Worm (Caenorhabditis elegans) whole organism, late embryonic: ENCODE data around the gene F42C5.9.

Experiments
- C08G9.2 ChIP-seq: sonication (generic microtip); optimal IDR thresholded peaks from 2 replicates; lab custom pipeline; 2016; ENCODE audit warnings: mild to moderate bottlenecking, missing genetic modification characterization, moderate library complexity, missing compliant biosample characterization
- F13H6.1 ChIP-seq: sonication (generic microtip); optimal IDR thresholded peaks from 2 replicates; lab custom pipeline; 2016; ENCODE audit warnings: missing genetic modification characterization, missing compliant biosample characterization
- K09A11.1 ChIP-seq: sonication (generic microtip); optimal IDR thresholded peaks from 2 replicates; lab custom pipeline; 2017; ENCODE audit warnings: antibody characterized with exemption, mild to moderate bottlenecking, missing genetic modification characterization, missing compliant biosample characterization; ENCODE audit not compliant: insufficient read depth
- T23F11.4 ChIP-seq: fragments of 200-800 bp; sonication (Bioruptor generic); optimal IDR thresholded peaks from 2 replicates; lab custom pipeline; 2018; ENCODE audit warnings: mild to moderate bottlenecking, missing genetic modification characterization, missing compliant biosample characterization
- Y22D7AL.16 ChIP-seq: sonication (generic microtip); optimal IDR thresholded peaks from 2 replicates; lab custom pipeline; 2016; ENCODE audit warnings: missing genetic modification characterization, missing compliant biosample characterization
- ama-1 ChIP-seq: fragments of 150-350 bp; optimal IDR thresholded peaks from 2 replicates; lab custom pipeline; 2014
- ceh-2 ChIP-seq: sonication (generic microtip); optimal IDR thresholded peaks from 2 replicates; lab custom pipeline; 2016; ENCODE audit warnings: missing genotype, missing genetic modification characterization, missing compliant biosample characterization
- ceh-30 ChIP-seq: fragments of 150-350 bp; optimal IDR thresholded peaks from 2 replicates; lab custom pipeline; 2014; ENCODE audit warnings: missing biosample characterization, missing genetic modification characterization
- ceh-31 ChIP-seq: sonication (generic microtip); optimal IDR thresholded peaks from 2 replicates; lab custom pipeline; 2016; ENCODE audit warnings: missing genetic modification characterization, missing compliant biosample characterization
- ceh-34 ChIP-seq: sonication (generic microtip); optimal IDR thresholded peaks from 2 replicates; lab custom pipeline; 2016; ENCODE audit warnings: mild to moderate bottlenecking, missing genetic modification characterization, missing compliant biosample characterization
- ceh-6 ChIP-seq: fragments of 200-800 bp; sonication (Bioruptor generic); optimal IDR thresholded peaks from 2 replicates; lab custom pipeline; 2018; ENCODE audit warnings: mild to moderate bottlenecking, missing genetic modification characterization, missing compliant biosample characterization
- che-1 ChIP-seq: sonication (generic microtip); optimal IDR thresholded peaks from 2 replicates; lab custom pipeline; 2016; ENCODE audit warnings: mild to moderate bottlenecking, missing genetic modification characterization, missing compliant biosample characterization
- dve-1 ChIP-seq: sonication (generic microtip); optimal IDR thresholded peaks from 2 replicates; lab custom pipeline; 2017; ENCODE audit warnings: antibody characterized with exemption, mild to moderate bottlenecking, missing genetic modification characterization, missing compliant biosample characterization
- elt-2 ChIP-seq: sonication (generic microtip); optimal IDR thresholded peaks from 2 replicates; lab custom pipeline; 2016; ENCODE audit warnings: missing genetic modification reagents, missing genetic modification characterization, missing compliant biosample characterization
- ets-4 ChIP-seq: sonication (generic microtip); optimal IDR thresholded peaks from 2 replicates; lab custom pipeline; 2016; ENCODE audit warnings: missing genetic modification characterization, missing compliant biosample characterization
- fax-1 ChIP-seq: sonication (generic microtip); optimal IDR thresholded peaks from 2 replicates; lab custom pipeline; 2016; ENCODE audit warnings: missing genotype, missing genetic modification characterization, missing compliant biosample characterization
- fkh-6 ChIP-seq: sonication (generic microtip); optimal IDR thresholded peaks from 2 replicates; lab custom pipeline; 2016; ENCODE audit warnings: missing genetic modification characterization, missing compliant biosample characterization
- gmeb-2 ChIP-seq: sonication (generic microtip); optimal IDR thresholded peaks from 2 replicates; lab custom pipeline; 2016; ENCODE audit warnings: missing genetic modification characterization, inconsistent platforms, missing compliant biosample characterization
- hlh-6 ChIP-seq: sonication (generic microtip); optimal IDR thresholded peaks from 2 replicates; lab custom pipeline; 2016; ENCODE audit warnings: missing genotype, missing genetic modification characterization, missing compliant biosample characterization
- hlh-8 ChIP-seq: sonication (generic microtip); optimal IDR thresholded peaks from 2 replicates; lab custom pipeline; 2016; ENCODE audit warnings: missing genotype, missing genetic modification characterization, missing compliant biosample characterization
- lim-6 ChIP-seq: sonication (generic microtip); optimal IDR thresholded peaks from 2 replicates; lab custom pipeline; 2016; ENCODE audit warnings: missing genetic modification characterization, missing compliant biosample characterization
- mec-3 ChIP-seq: sonication (generic microtip); optimal IDR thresholded peaks from 2 replicates; lab custom pipeline; 2016; ENCODE audit warnings: borderline replicate concordance, missing genetic modification characterization, missing compliant biosample characterization
- nhr-232 ChIP-seq: sonication (generic microtip); optimal IDR thresholded peaks from 2 replicates; lab custom pipeline; 2016; ENCODE audit warnings: missing genetic modification characterization, missing compliant biosample characterization
- odd-2 ChIP-seq: sonication (generic microtip); optimal IDR thresholded peaks from 2 replicates; lab custom pipeline; 2017; ENCODE audit warnings: antibody characterized with exemption, mild to moderate bottlenecking, missing genetic modification characterization, missing compliant biosample characterization
- pag-3 ChIP-seq: sonication (generic microtip); optimal IDR thresholded peaks from 2 replicates; lab custom pipeline; 2016; ENCODE audit warnings: missing compliant biosample characterization, missing genetic modification characterization, borderline replicate concordance
- pat-9 ChIP-seq: fragments of 200-800 bp; sonication (Bioruptor generic); optimal IDR thresholded peaks from 2 replicates; lab custom pipeline; 2018; ENCODE audit warnings: mild to moderate bottlenecking, missing genetic modification characterization, moderate library complexity, missing compliant biosample characterization
- pax-1 ChIP-seq: fragments of 150-350 bp; optimal IDR thresholded peaks from 2 replicates; lab custom pipeline; 2014; ENCODE audit warnings: missing biosample characterization, missing genetic modification characterization
- pha-2 ChIP-seq: sonication (generic microtip); optimal IDR thresholded peaks from 2 replicates; lab custom pipeline; 2017; ENCODE audit warnings: mild to moderate bottlenecking, missing genetic modification characterization, missing compliant biosample characterization
- pha-4 ChIP-seq: fragments of 150-350 bp; optimal IDR thresholded peaks from 2 replicates; lab custom pipeline; 2018; ENCODE audit warnings: missing biosample characterization, missing genetic modification reagents, missing genetic modification characterization
- ref-2 ChIP-seq: sonication (generic microtip); optimal IDR thresholded peaks from 2 replicates; lab custom pipeline; 2016; ENCODE audit warnings: missing genetic modification characterization, missing compliant biosample characterization
- sdc-2 ChIP-seq: sonication (generic microtip); optimal IDR thresholded peaks from 2 replicates; lab custom pipeline; 2016; ENCODE audit warnings: missing genotype, missing genetic modification characterization, missing compliant biosample characterization
- sox-4 ChIP-seq: sonication (generic microtip); optimal IDR thresholded peaks from 2 replicates; lab custom pipeline; 2017; ENCODE audit warnings: mild to moderate bottlenecking, missing genetic modification characterization, inconsistent platforms, missing compliant biosample characterization
- syd-9 ChIP-seq: sonication (generic microtip); optimal IDR thresholded peaks from 2 replicates; lab custom pipeline; 2016; ENCODE audit warnings: mild to moderate bottlenecking, missing genetic modification characterization, moderate library complexity, missing compliant biosample characterization
- unc-42 ChIP-seq: sonication (generic microtip); optimal IDR thresholded peaks from 2 replicates; lab custom pipeline; 2016; ENCODE audit warnings: missing genotype, missing genetic modification characterization, missing compliant biosample characterization
- ztf-16 ChIP-seq: sonication (generic microtip); optimal IDR thresholded peaks from 2 replicates; lab custom pipeline; 2017; ENCODE audit warnings: missing genetic modification characterization, missing compliant biosample characterization

Gene F42C5.9

DNA sequence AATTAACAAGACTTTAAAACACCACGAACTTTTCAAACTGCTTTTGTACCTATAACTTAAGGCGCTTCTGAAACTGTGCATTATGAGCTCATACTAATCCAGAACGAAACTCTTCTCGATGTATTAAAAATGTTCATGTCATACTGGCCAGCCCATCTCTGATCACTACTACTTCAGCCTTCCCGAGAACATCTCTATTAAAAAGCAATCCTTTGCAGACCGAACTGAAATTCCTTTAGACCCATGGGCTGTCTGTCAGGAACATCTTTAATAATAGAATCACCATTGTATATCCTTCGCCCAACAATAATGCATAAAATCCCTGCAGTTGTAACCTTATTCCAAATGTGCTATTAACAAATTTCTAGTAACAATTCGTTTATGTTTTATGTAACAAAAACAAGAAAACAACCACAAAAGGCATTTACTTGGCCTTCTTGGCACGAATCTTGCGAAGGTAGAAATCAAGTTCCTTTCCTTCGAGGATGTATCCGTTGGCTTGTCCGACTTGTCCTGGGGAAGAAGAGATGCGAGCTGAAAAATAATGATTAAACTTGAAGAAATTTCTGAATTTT, 4.2 kb downstream of the F42C5.9 start:
- TF ChIP-seq hlh-6 (no peak), nhr-232 (tag; lab: Kevin White, UChicago) (no peak), ceh-6 (GFP tag; lab: Kevin White, UChicago) (no peak), lim-6 (tag; lab: Kevin White, UChicago) (no peak), fkh-6 (tag; lab: Kevin White, UChicago) (no peak), unc-42 (no peak), che-1 (tag; lab: Kevin White, UChicago) (no peak), ceh-34 (tag; lab: Kevin White, UChicago) (no peak), sox-4 (no peak), ztf-16 (tag; lab: Kevin White, UChicago) (no peak), ama-1 (lab: Kevin White, UChicago) (no peak), ceh-31 (tag; lab: Kevin White, UChicago) (no peak), T23F11.4 (GFP tag; lab: Kevin White, UChicago) (no peak)

DNA sequence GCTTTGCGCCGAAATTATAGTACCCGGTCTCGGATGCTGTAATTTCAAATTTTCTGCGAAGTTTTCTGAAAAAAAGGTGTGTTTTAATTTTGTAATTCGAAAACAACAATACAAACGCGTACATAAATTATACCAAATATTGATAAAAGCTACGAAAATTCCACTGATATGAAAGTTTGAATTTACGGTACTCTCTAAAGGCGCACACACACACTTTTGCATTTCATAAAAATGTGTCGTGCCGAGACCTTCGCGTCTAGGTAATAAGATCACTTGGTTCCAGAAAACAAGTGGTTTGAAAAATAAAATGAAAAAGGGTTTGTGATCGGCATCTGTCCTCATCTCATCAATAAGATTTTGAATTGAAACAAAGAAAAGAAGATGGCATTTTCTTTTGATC, 6.1 kb downstream of the F42C5.9 start:
- TF ChIP-seq ets-4 (tag; lab: Kevin White, UChicago): no peak
- TF ChIP-seq ceh-2 (tag; lab: Kevin White, UChicago): no peak
- no peak for TF ChIP-seq hlh-6
- TF ChIP-seq mec-3: no peak
- TF ChIP-seq gmeb-2 (tag; lab: Kevin White, UChicago): no peak
- TF ChIP-seq K09A11.1 (tag; lab: Kevin White, UChicago): no peak

DNA sequence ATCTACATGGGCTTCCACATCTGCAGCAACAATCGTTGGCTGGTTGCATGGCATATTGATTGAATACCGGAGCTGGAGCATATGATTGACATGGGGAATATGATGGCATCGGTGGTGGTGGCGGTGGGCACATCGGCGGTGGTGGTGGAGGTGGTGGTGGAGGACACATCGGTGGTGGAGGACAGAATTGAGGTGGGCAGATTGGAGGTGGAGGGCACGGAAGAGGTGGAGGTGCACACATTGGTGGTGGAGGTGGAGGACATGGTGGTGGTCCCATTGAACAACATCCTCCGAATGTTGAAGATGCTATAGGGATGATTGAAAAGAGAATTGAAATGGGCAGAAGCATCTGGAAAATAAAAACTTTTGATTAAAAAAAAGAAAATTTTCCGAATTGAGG, 6.5 kb downstream of the F42C5.9 start, which contains the start of gene grl-4:
TSS of gene grl-4 (minus strand) at position 351 of the 400 bp plus-strand sequence.
- TF ChIP-seq ceh-30 (tag; lab: Kevin White, UChicago): no peak
- no peak for TF ChIP-seq F13H6.1 (tag; lab: Kevin White, UChicago)
- TF ChIP-seq ref-2: no peak
- no peak for TF ChIP-seq pha-4
- no peak for TF ChIP-seq unc-42
- no peak for TF ChIP-seq ceh-34 (tag; lab: Kevin White, UChicago)

DNA sequence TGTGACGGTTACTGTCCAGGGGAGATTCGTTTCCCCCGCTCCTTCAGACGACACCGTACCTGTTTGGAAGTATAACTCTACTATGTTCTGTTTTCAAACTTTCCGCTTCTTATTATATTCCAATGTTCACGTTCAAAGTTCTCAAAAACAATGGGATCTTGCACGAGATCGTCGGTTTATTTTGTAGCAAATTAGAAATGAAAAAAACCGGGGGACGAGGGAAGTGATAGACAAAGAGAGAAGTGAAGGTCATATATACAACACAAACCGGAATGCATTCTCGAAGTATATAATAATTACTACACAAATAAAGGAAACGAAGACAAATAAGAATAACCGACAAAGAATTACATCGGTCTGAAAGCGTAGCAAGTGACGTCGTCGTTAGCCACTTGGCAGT, 7.2 kb downstream of the F42C5.9 start:
- TF ChIP-seq pax-1 (tag; lab: Kevin White, UChicago) (no peak), hlh-8 (tag; lab: Kevin White, UChicago) (no peak), ceh-34 (tag; lab: Kevin White, UChicago) (no peak), odd-2 (no peak), pat-9 (tag; lab: Kevin White, UChicago) (no peak), pag-3 (no peak), nhr-232 (tag; lab: Kevin White, UChicago) (no peak), pha-2 (no peak), elt-2 (tag; lab: Kevin White, UChicago) (no peak), dve-1 (tag; lab: Kevin White, UChicago) (no peak), che-1 (tag; lab: Kevin White, UChicago) (no peak), Y22D7AL.16 (tag; lab: Kevin White, UChicago) (no peak), gmeb-2 (tag; lab: Kevin White, UChicago) (no peak), ceh-31 (tag; lab: Kevin White, UChicago) (no peak), mec-3 (no peak), C08G9.2 (no peak), F13H6.1 (tag; lab: Kevin White, UChicago) (no peak)

- no peak for TF ChIP-seq sdc-2 (tag; lab: Kevin White, UChicago)
- TF ChIP-seq fax-1 (tag; lab: Kevin White, UChicago): no peak
- TF ChIP-seq syd-9 (tag; lab: Kevin White, UChicago): no peak
- TF ChIP-seq gmeb-2 (tag; lab: Kevin White, UChicago): no peak
Observed at ce11 chrIV:7308974-7309373, 7.9 kb downstream of the F42C5.9 start, which contains the start of gene F42C5.6. Gene F42C5.6, minus strand, starts transcription at chrIV:7309074.
